Worm (Caenorhabditis elegans): Measurements from ENCODE around the gene egl-44.

The egl-44 gene

ce11 chrII:5930095-5930653 is 1.6 kb downstream of the egl-44 start:
- no peak for TF ChIP-seq ama-1 (optimal IDR thresholded peaks at IDR 0.05)
- no peak for TF ChIP-seq ceh-36 (tag; optimal IDR thresholded peaks at IDR 0.05)
- no peak for TF ChIP-seq scrt-1 (GFP tag; IDR thresholded peaks at IDR 0.05)
- no peak for TF ChIP-seq flt-1 (GFP tag; IDR thresholded peaks at IDR 0.05)
- no peak for TF ChIP-seq tra-4 (tag; optimal IDR thresholded peaks at IDR 0.05)
- TF ChIP-seq sea-1 (GFP tag; conservative IDR thresholded peaks at IDR 0.05): no peak
- TF ChIP-seq tbx-37 (GFP tag; conservative IDR thresholded peaks at IDR 0.05): no peak
- no peak for TF ChIP-seq hmbx-1 (tag; optimal IDR thresholded peaks at IDR 0.05)
- TF ChIP-seq aly-1 (tag; optimal IDR thresholded peaks at IDR 0.05): no peak
- no peak for TF ChIP-seq ceh-13 (GFP tag; optimal IDR thresholded peaks at IDR 0.05)
- TF ChIP-seq B0310.2 (tag; optimal IDR thresholded peaks at IDR 0.05): no peak
- no peak for TF ChIP-seq hnd-1 (tag; optimal IDR thresholded peaks at IDR 0.05)
- no peak for TF ChIP-seq ets-7 (tag; optimal IDR thresholded peaks at IDR 0.05)
- TF ChIP-seq tbx-11 (GFP tag; IDR thresholded peaks at IDR 0.05): no peak
- no peak for TF ChIP-seq F13C5.2 (tag; optimal IDR thresholded peaks at IDR 0.05)
- no peak for TF ChIP-seq pes-1 (GFP tag; IDR thresholded peaks at IDR 0.05)
- no peak for TF ChIP-seq hmg-4 (GFP tag; optimal IDR thresholded peaks at IDR 0.05)

DNA sequence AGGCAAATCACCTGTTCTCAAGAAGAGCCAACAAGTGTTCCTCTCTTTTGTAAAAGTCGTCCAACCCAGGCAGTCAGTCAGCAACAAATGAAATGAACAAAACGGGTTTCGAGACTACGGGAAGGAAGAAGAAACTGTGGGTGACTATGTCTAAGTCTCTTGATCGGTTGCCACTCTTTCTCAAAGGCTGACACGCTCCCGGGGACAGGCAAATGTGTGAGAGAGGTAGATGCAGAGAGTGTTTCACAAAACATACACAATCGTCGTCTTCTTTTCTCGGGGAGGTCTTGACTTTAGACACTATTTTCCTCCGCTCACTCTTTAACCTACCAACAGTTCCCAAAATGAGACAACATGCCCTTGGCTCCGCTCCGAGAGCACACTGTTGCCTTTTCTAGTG is 2.5 kb downstream of the egl-44 start:
- TF ChIP-seq hmbx-1 (tag; optimal IDR thresholded peaks at IDR 0.05) (no peak), F13C5.2 (tag; optimal IDR thresholded peaks at IDR 0.05) (no peak), ceh-36 (tag; optimal IDR thresholded peaks at IDR 0.05) (no peak), tbx-11 (GFP tag; IDR thresholded peaks at IDR 0.05) (no peak)

ce11 chrII:5931904-5932764 is 3.5 kb downstream of the egl-44 start:
- TF ChIP-seq aly-1 (tag; optimal IDR thresholded peaks at IDR 0.05) (no peak), hnd-1 (tag; optimal IDR thresholded peaks at IDR 0.05) (no peak), ama-1 (optimal IDR thresholded peaks at IDR 0.05) (no peak), B0310.2 (tag; optimal IDR thresholded peaks at IDR 0.05) (no peak), flt-1 (GFP tag; IDR thresholded peaks at IDR 0.05) (no peak), ets-7 (tag; optimal IDR thresholded peaks at IDR 0.05) (no peak), sea-1 (GFP tag; conservative IDR thresholded peaks at IDR 0.05) (no peak), tbx-37 (GFP tag; conservative IDR thresholded peaks at IDR 0.05) (no peak), pes-1 (GFP tag; IDR thresholded peaks at IDR 0.05) (no peak), hmbx-1 (tag; optimal IDR thresholded peaks at IDR 0.05) (no peak), tra-4 (tag; optimal IDR thresholded peaks at IDR 0.05) (no peak), ceh-36 (tag; optimal IDR thresholded peaks at IDR 0.05) (no peak), ceh-13 (GFP tag; optimal IDR thresholded peaks at IDR 0.05) (no peak), F13C5.2 (tag; optimal IDR thresholded peaks at IDR 0.05) (no peak), hmg-4 (GFP tag; optimal IDR thresholded peaks at IDR 0.05) (no peak)

DNA sequence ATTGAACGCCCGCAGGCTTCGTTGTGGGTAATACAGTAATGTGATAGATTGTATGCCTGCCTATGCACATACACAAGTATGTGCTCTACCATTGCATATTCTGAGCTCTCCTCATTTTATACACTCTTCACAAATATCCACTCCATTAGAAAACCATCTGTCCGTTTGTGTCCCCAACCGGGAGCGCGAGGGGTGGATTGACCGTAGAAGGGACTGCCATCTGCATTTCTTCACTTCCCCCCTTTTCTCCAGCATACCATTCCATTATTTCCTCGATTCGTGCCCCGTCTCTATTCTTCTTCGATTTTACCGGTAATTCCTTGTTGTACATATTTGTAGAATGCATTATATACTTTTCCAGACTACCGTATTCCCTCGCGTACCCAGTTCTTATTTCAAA is 4.5 kb downstream of the egl-44 start:
- TF ChIP-seq hmg-4 (GFP tag; optimal IDR thresholded peaks at IDR 0.05) (peak; percentile 50), hmbx-1 (tag; optimal IDR thresholded peaks at IDR 0.05) (no peak), tbx-11 (GFP tag; IDR thresholded peaks at IDR 0.05) (no peak), ceh-36 (tag; optimal IDR thresholded peaks at IDR 0.05) (peak; percentile 24)

DNA sequence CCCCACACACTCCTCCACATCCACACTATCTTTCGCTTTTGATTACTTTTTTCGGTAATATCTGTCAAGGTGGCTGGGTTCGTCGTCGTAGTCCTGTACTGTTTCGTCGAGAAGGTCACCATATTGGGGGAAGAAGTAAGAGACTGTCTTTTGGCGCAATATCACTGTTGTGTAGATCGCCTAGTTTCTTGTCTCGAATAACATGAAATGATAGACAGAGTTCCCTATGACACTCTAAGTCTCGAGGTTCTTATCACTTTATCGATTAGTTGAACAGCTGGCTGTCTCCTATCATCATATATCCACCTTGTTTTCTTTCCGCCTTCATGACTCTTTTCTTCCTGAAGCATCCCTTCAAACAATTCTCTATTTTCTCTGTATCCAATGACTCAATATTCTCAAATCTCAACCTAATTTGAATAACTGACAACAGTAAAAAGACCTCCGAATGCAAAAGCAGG is 5.4 kb downstream of the egl-44 start:
- TF ChIP-seq ceh-13 (GFP tag; optimal IDR thresholded peaks at IDR 0.05): no peak
- TF ChIP-seq hmbx-1 (tag; optimal IDR thresholded peaks at IDR 0.05): no peak
- no peak for TF ChIP-seq scrt-1 (GFP tag; IDR thresholded peaks at IDR 0.05)
- no peak for TF ChIP-seq ceh-36 (tag; optimal IDR thresholded peaks at IDR 0.05)
- no peak for TF ChIP-seq tbx-37 (GFP tag; conservative IDR thresholded peaks at IDR 0.05)
- no peak for TF ChIP-seq ets-7 (tag; optimal IDR thresholded peaks at IDR 0.05)
- TF ChIP-seq flt-1 (GFP tag; IDR thresholded peaks at IDR 0.05): no peak
- no peak for TF ChIP-seq tbx-11 (GFP tag; IDR thresholded peaks at IDR 0.05)
- no peak for TF ChIP-seq sea-1 (GFP tag; conservative IDR thresholded peaks at IDR 0.05)
- TF ChIP-seq hmg-4 (GFP tag; optimal IDR thresholded peaks at IDR 0.05): no peak
- TF ChIP-seq pes-1 (GFP tag; IDR thresholded peaks at IDR 0.05): no peak
- no peak for TF ChIP-seq ama-1 (optimal IDR thresholded peaks at IDR 0.05)
- TF ChIP-seq hnd-1 (tag; optimal IDR thresholded peaks at IDR 0.05): no peak
- no peak for TF ChIP-seq aly-1 (tag; optimal IDR thresholded peaks at IDR 0.05)
- TF ChIP-seq B0310.2 (tag; optimal IDR thresholded peaks at IDR 0.05): no peak
- no peak for TF ChIP-seq F13C5.2 (tag; optimal IDR thresholded peaks at IDR 0.05)
- no peak for TF ChIP-seq tra-4 (tag; optimal IDR thresholded peaks at IDR 0.05)

DNA sequence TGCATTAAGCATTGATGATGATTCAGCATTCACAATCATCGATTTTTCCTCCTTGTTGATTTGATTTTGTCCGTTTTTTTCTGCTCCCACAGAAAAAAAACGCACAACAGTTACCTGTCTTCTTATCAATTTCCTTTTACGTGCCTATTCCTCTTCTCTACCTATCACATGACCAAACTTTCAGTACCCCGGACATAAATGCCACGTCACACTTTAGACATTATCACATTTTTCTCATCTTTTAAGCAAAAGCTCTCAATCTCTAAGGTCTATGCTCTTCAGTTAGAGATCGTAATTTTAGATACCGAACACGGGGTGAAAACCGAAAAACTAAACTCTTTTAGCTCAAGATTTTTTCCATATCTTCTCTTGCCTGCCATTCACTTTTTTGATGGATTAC is 7.4 kb downstream of the egl-44 start:
- TF ChIP-seq hmg-4 (GFP tag; optimal IDR thresholded peaks at IDR 0.05) (no peak), ama-1 (optimal IDR thresholded peaks at IDR 0.05) (no peak), B0310.2 (tag; optimal IDR thresholded peaks at IDR 0.05) (no peak), ceh-13 (GFP tag; optimal IDR thresholded peaks at IDR 0.05) (no peak), ets-7 (tag; optimal IDR thresholded peaks at IDR 0.05) (no peak), tbx-37 (GFP tag; conservative IDR thresholded peaks at IDR 0.05) (no peak), tra-4 (tag; optimal IDR thresholded peaks at IDR 0.05) (no peak), flt-1 (GFP tag; IDR thresholded peaks at IDR 0.05) (no peak)

DNA sequence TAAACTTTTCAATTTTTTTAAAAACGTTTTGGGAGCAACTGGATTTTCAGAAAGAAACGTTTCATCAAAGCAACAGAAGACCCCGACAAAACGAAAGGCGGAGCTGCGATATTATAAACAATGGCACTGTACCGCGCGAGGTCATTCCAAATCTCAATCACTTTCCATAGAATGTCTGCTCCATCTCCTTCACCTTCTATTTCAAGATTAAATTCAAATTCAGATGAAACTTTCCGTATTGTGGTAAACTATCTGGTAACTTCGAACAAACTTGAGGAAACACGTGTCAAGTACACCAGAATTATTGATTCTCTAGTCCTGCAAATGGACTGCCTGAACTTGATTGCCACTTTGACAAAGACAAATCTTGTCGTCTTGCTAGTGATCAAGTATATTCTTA is 12.2 kb downstream of the egl-44 start, which contains the start of gene F28B12.6:
F28B12.6 (plus strand) TSS at position 49 of the 400 bp plus-strand sequence.
- TF ChIP-seq ama-1 (optimal IDR thresholded peaks at IDR 0.05) (peak; percentile 24), ets-7 (tag; optimal IDR thresholded peaks at IDR 0.05) (no peak)
